Worm (Caenorhabditis elegans) whole organism, L3 larva: ENCODE measurements around the gene pfd-2.

Experiments
- elt-1 ChIP-seq: fragments of 150-350 bp; optimal IDR thresholded peaks from 2 replicates; lab custom pipeline; 2014; ENCODE audit warnings: missing biosample characterization, missing genetic modification characterization
- lin-39 ChIP-seq: fragments of 150-350 bp; optimal IDR thresholded peaks from 2 replicates; lab custom pipeline; 2018; ENCODE audit warnings: missing biosample characterization, missing genetic modification reagents, missing genetic modification characterization
- nhr-237 ChIP-seq: fragments of 150-350 bp; optimal IDR thresholded peaks from 2 replicates; lab custom pipeline; 2014; ENCODE audit warnings: missing biosample characterization, missing genetic modification characterization
- ztf-11 ChIP-seq: fragments of 150-350 bp; optimal IDR thresholded peaks from 2 replicates; lab custom pipeline; 2014; ENCODE audit warnings: missing biosample characterization, missing genetic modification characterization

pfd-2 gene

DNA sequence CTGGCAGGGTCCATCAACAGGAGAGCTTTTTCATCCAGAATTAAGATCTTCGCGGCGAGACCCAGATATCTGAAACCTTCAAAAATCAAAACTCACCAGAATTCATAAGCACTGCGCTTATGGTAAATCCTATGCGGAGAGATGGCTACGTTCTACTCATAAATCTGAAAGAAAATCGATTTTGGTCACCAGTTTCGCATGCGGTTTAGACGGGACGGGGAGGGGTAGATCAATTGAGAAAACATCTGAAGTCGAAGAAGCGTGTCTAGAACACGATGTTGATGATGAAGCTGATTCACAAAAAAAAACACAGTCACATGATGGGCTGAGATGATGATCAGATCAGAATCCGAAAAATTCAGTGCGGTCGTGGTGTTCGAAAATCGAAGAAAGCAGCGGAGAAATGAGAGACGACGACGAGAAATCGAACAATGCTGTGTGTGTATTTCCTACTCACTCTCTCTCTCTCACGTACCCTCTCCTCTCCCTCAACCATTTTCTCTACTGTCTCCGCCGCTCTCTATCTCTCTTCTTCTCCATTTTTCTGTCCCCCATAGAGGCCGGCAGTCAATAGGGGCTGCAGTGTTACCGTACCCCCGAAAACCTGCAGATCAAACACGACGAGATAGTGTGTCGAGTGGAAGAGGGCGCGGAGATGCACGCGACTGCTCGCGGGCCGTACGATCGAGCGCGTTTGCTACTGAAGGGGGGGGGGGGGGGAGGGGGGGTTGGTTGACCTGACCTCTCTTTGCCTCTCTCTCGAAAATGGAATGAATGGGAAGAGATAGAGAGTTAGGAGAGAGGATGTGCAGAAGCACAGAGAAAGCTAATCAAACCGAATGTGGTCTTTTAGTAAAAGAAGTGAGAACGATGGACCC lies 50.0 kb downstream of the pfd-2 start, which contains the start of gene ntl-2 (continued):
- TF ChIP-seq nhr-237 (tag; lab: Kevin White, UChicago), result no peak
- TF ChIP-seq ztf-11 (tag; lab: Kevin White, UChicago), result no peak
- peak; percentile 79 for TF ChIP-seq lin-39 (tag; lab: Kevin White, UChicago)
- peak; percentile 69 for TF ChIP-seq elt-1 (tag; lab: Kevin White, UChicago)
